Worm (Caenorhabditis elegans): Measurements from ENCODE around the gene R13D7.2.

DNA sequence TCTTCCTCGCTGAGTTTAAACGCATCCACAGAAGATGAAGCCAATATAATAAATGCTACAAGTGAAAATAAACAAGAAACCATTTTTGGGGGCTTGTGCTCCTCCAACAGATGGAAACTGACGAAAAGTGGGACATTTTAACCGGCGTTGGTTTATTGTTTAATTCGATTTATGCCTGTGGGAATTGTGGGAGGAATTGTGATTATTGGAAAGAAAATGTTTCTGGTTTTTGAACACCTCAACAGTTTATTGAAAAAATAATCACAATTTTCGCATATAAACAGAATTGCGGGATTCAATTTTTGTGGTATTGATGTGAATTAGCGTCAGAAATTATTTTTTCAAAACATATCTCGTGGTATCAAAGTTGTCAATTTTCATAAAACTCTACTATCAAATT lies 44.5 kb downstream of the R13D7.2 start, which contains the start of gene try-8:
- TF ChIP-seq ets-4 (GFP tag; optimal IDR thresholded peaks at IDR 0.05) (no peak), F49E8.2 (tag; optimal IDR thresholded peaks at IDR 0.05; ENCODE audit: insufficient read depth) (no peak), B0035.1 (tag; optimal IDR thresholded peaks at IDR 0.05) (no peak), ccch-3 (GFP tag; optimal IDR thresholded peaks at IDR 0.05) (no peak), nhr-179 (tag; optimal IDR thresholded peaks at IDR 0.05) (no peak), sea-2 (GFP tag; IDR thresholded peaks at IDR 0.05) (no peak), Y95B8A.8 (GFP tag; IDR thresholded peaks at IDR 0.05) (no peak), nhr-90 (tag; optimal IDR thresholded peaks at IDR 0.05) (no peak), snpc-4 (GFP tag; optimal IDR thresholded peaks at IDR 0.05) (no peak), snpc-4 (tag; optimal IDR thresholded peaks at IDR 0.05) (no peak)

All from whole organism, young adult.